Worm (Caenorhabditis elegans): Measurements from ENCODE around the gene drp-1.

DNA sequence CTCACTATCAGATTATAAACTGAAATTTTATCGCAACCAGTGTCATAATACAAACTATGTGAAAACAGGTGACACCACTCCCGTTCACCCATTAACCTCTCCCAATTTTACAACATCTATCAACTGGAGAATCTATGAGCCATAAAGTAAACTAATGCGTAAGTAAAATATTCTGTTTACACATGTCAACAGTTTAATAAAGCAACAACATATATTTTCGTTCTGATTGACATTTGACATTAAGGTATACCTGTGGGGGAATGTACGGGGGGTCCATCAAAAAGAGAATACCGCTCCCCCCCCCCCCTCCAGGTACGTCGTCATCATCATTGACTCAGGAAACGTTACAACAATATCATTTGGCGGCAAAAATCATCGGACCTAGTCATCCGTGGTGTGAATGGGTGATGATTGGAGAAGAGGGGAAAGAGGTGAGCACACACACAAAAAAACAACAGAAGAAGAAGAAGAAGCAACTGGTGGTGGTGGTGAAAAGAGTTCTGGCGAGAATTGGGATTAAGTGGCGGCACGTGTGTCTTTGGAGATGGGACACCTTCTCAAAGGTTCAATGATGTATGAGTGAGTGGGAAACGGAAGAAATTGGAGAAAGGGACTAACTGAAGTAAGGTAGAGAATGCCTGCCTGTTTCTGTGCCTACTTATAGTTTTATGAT is 11.4 kb upstream of the drp-1 start:
- TF ChIP-seq ZK546.5 (tag; optimal IDR thresholded peaks at IDR 0.05) (no peak), nhr-77 (tag; optimal IDR thresholded peaks at IDR 0.05) (no peak), egl-27 (tag; optimal IDR thresholded peaks at IDR 0.05) (no peak), nhr-23 (tag; optimal IDR thresholded peaks at IDR 0.05) (no peak), unc-62 (GFP tag; optimal IDR thresholded peaks at IDR 0.05) (no peak), skn-1 (tag; optimal IDR thresholded peaks at IDR 0.05) (no peak), snpc-4 (tag; optimal IDR thresholded peaks at IDR 0.05) (no peak), blmp-1 (tag; optimal IDR thresholded peaks at IDR 0.05; ENCODE audit: insufficient read depth) (no peak)

Data from whole organism, L2 larva.